Worm (Caenorhabditis elegans) whole organism, late embryonic: ENCODE measurements around the gene C53A5.17.

Experiments used
- Y22D7AL.16 ChIP-seq: sonication (generic microtip); optimal IDR thresholded peaks from 2 replicates; lab custom pipeline; 2016; ENCODE audit warnings: missing genetic modification characterization, missing compliant biosample characterization
- ceh-2 ChIP-seq: sonication (generic microtip); optimal IDR thresholded peaks from 2 replicates; lab custom pipeline; 2016; ENCODE audit warnings: missing genotype, missing genetic modification characterization, missing compliant biosample characterization
- ceh-34 ChIP-seq: sonication (generic microtip); optimal IDR thresholded peaks from 2 replicates; lab custom pipeline; 2016; ENCODE audit warnings: mild to moderate bottlenecking, missing genetic modification characterization, missing compliant biosample characterization
- hlh-30 ChIP-seq: sonication (generic microtip); optimal IDR thresholded peaks from 2 replicates; lab custom pipeline; 2017; ENCODE audit warnings: antibody characterized with exemption, missing genetic modification characterization, missing compliant biosample characterization; ENCODE audit not compliant: insufficient read depth
- pros-1 ChIP-seq: fragments of 150-350 bp; optimal IDR thresholded peaks from 2 replicates; lab custom pipeline; 2014; ENCODE audit warnings: missing biosample characterization, missing genetic modification reagents, missing genetic modification characterization

C53A5.17 gene

DNA sequence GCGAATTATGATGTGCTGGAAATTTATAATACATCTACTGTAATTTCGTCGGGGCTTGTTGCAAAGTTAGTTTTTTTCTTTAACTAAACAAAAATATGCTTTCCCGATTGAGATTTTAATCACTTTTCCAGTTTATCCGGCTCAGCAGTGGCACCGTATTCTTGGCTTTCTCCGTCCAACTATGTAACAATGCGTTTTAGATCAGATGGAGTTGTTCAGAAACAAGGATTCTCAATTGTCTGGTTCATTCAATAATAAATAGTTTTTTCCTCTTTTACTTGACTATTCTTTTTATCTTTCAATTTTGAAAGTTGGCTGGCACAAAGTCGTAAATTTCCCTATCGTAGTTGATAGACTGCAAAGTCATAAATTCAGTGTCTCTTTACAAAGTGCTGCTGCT is 46.8 kb downstream of the C53A5.17 start, which contains the start of gene clec-56:
Gene clec-56, plus strand, starts transcription at position 301 of the 400 bp plus-strand sequence.
- TF ChIP-seq ceh-34 (tag; lab: Kevin White, UChicago) (no peak), ceh-2 (tag; lab: Kevin White, UChicago) (no peak), Y22D7AL.16 (tag; lab: Kevin White, UChicago) (no peak), hlh-30 (tag; lab: Kevin White, UChicago) (no peak)

DNA sequence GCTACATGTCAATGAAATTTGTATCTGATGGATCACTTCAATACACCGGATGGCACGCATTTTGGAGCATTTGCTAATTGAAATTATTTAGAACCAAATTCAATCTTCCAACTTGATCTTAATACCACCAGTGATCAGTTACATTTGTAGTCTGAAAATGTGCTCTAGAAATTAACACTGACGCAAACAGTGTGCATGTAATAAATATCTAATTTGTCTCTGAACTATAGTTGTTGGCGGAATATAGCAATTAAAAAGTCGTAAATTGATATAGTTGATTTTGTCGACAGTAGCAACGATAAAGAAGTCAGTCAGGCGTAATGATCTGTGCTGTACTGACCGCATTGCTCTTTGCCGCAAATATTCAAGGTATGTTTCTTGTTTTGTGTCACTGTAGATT is 48.7 kb downstream of the C53A5.17 start, which contains the start of gene clec-227:
Gene clec-227, plus strand, starts transcription at position 301 of the 400 bp plus-strand sequence.
- TF ChIP-seq pros-1 (tag; lab: Kevin White, UChicago) = no peak
